Fruit fly (Drosophila melanogaster) whole organism, embryonic: ENCODE measurements around the gene CG33986.

Experiments used
- Ada2b ChIP-seq: fragments of 200-800 bp; sonication (Bioruptor generic); IDR thresholded peaks from 2 replicates; pipeline ENCODE4 v1.3.6; 2022; ENCODE audit warnings: missing biosample characterization, missing genetic modification characterization
- B-H2 ChIP-seq: fragments of 200-800 bp; sonication (Bioruptor generic); optimal IDR thresholded peaks from 2 replicates; lab custom pipeline; 2018; ENCODE audit warnings: missing biosample characterization, mild to moderate bottlenecking, missing genetic modification characterization
- BtbVII ChIP-seq: fragments of 200-800 bp; sonication (Bioruptor generic); optimal IDR thresholded peaks from 3 replicates; lab custom pipeline; 2017; ENCODE audit warnings: missing biosample characterization, mild to moderate bottlenecking, missing genetic modification characterization
- Bteb2 ChIP-seq: fragments of 200-800 bp; sonication (Bioruptor generic); optimal IDR thresholded peaks from 2 replicates; lab custom pipeline; 2016; ENCODE audit warnings: missing biosample characterization, missing genetic modification characterization
- CG13296 ChIP-seq: fragments of 200-800 bp; sonication (Bioruptor generic); optimal IDR thresholded peaks from 3 replicates; lab custom pipeline; 2018; ENCODE audit warnings: missing biosample characterization, mild to moderate bottlenecking, missing genetic modification characterization
- CG15514 ChIP-seq: fragments of 200-800 bp; sonication (Bioruptor generic); optimal IDR thresholded peaks from 3 replicates; lab custom pipeline; 2017; ENCODE audit warnings: missing biosample characterization, missing genetic modification characterization, mild to moderate bottlenecking, moderate library complexity, missing genetic modification reagents
- CG16863 ChIP-seq: fragments of 200-800 bp; sonication (Bioruptor generic); optimal IDR thresholded peaks from 3 replicates; lab custom pipeline; 2016; ENCODE audit warnings: missing biosample characterization, missing genetic modification characterization
- CG17385 ChIP-seq: fragments of 200-800 bp; sonication (Bioruptor generic); optimal IDR thresholded peaks from 3 replicates; lab custom pipeline; 2018; ENCODE audit warnings: missing biosample characterization, mild to moderate bottlenecking, missing genetic modification characterization
- CG17802 ChIP-seq: fragments of 200-800 bp; sonication (Bioruptor generic); optimal IDR thresholded peaks from 2 replicates; lab custom pipeline; 2018; ENCODE audit warnings: missing biosample characterization, mild to moderate bottlenecking, missing genetic modification characterization, moderate library complexity
- CG1792 ChIP-seq: fragments of 200-800 bp; sonication (Bioruptor generic); optimal IDR thresholded peaks from 2 replicates; lab custom pipeline; 2016; ENCODE audit warnings: missing biosample characterization, missing genetic modification characterization
- CG2875 ChIP-seq: fragments of 200-800 bp; sonication (Bioruptor generic); optimal IDR thresholded peaks from 2 replicates; lab custom pipeline; 2017; ENCODE audit warnings: missing biosample characterization, mild to moderate bottlenecking, missing genetic modification characterization, missing genetic modification reagents
- CG30403 ChIP-seq: fragments of 200-800 bp; sonication (Bioruptor generic); optimal IDR thresholded peaks from 3 replicates; lab custom pipeline; 2016; ENCODE audit warnings: missing biosample characterization, missing genetic modification characterization
- CG31388 ChIP-seq: fragments of 200-800 bp; sonication (Bioruptor generic); optimal IDR thresholded peaks from 2 replicates; lab custom pipeline; 2016; ENCODE audit warnings: missing biosample characterization, missing genetic modification characterization
- CG34376 ChIP-seq: fragments of 200-800 bp; sonication (Bioruptor generic); optimal IDR thresholded peaks from 2 replicates; lab custom pipeline; 2018; ENCODE audit warnings: missing biosample characterization, mild to moderate bottlenecking, missing genetic modification characterization
- CG3847 ChIP-seq: fragments of 200-800 bp; sonication (Bioruptor generic); IDR thresholded peaks from 2 replicates; pipeline ENCODE4 v1.3.6; 2022; ENCODE audit warnings: missing biosample characterization, missing genetic modification characterization
- CG3995 ChIP-seq: fragments of 200-800 bp; sonication (Bioruptor generic); optimal IDR thresholded peaks from 3 replicates; lab custom pipeline; 2016; ENCODE audit warnings: missing biosample characterization, missing genetic modification characterization
- CG42726 ChIP-seq: fragments of 200-800 bp; sonication (Bioruptor generic); IDR thresholded peaks from 2 replicates; pipeline ENCODE4 v1.3.6; 2022; ENCODE audit warnings: missing biosample characterization, missing genetic modification characterization; ENCODE audit not compliant: partially characterized antibody
- CG6654 ChIP-seq: fragments of 200-800 bp; sonication (Bioruptor generic); optimal IDR thresholded peaks from 2 replicates; lab custom pipeline; 2017; ENCODE audit warnings: missing biosample characterization, mild to moderate bottlenecking, missing genetic modification characterization
- CG6854 ChIP-seq: fragments of 200-800 bp; sonication (Bioruptor generic); optimal IDR thresholded peaks from 3 replicates; lab custom pipeline; 2017; ENCODE audit warnings: missing biosample characterization, mild to moderate bottlenecking, missing genetic modification characterization
- CG8924 ChIP-seq: fragments of 200-800 bp; optimal IDR thresholded peaks from 3 replicates; lab custom pipeline; 2019; ENCODE audit warnings: missing biosample characterization, mild to moderate bottlenecking, missing genetic modification characterization, moderate library complexity
- CG9876 ChIP-seq: fragments of 200-800 bp; sonication (Bioruptor generic); optimal IDR thresholded peaks from 2 replicates; lab custom pipeline; 2016; ENCODE audit warnings: missing biosample characterization, missing genetic modification characterization
- CoRest ChIP-seq: fragments of 200-800 bp; sonication (Bioruptor generic); optimal IDR thresholded peaks from 3 replicates; lab custom pipeline; 2018; ENCODE audit warnings: missing biosample characterization, mild to moderate bottlenecking, missing genetic modification characterization, moderate library complexity
- Deaf1 ChIP-seq: fragments of 200-800 bp; optimal IDR thresholded peaks from 3 replicates; lab custom pipeline; 2019; ENCODE audit warnings: missing biosample characterization, mild to moderate bottlenecking, missing genetic modification characterization, moderate library complexity
- Gug ChIP-seq: fragments of 200-800 bp; sonication (Bioruptor generic); IDR thresholded peaks from 4 replicates; pipeline ENCODE4 v1.3.6; 2022; ENCODE audit warnings: missing biosample characterization, missing genetic modification characterization
- HLH4C ChIP-seq: fragments of 200-800 bp; sonication (Bioruptor generic); IDR thresholded peaks from 3 replicates; pipeline ENCODE4 v1.3.6; 2022; ENCODE audit warnings: missing biosample characterization, missing genetic modification characterization; ENCODE audit not compliant: partially characterized antibody
- HmgZ ChIP-seq: fragments of 200-800 bp; sonication (Bioruptor generic); optimal IDR thresholded peaks from 2 replicates; lab custom pipeline; 2018; ENCODE audit warnings: missing biosample characterization, mild to moderate bottlenecking, missing genetic modification characterization
- Hmr ChIP-seq: fragments of 200-800 bp; sonication (Bioruptor generic); optimal IDR thresholded peaks from 3 replicates; lab custom pipeline; 2017; ENCODE audit warnings: mild to moderate bottlenecking, missing biosample characterization, missing genetic modification reagents, missing genetic modification characterization
- Hr3 ChIP-seq: fragments of 200-800 bp; sonication (Bioruptor generic); optimal IDR thresholded peaks from 3 replicates; lab custom pipeline; 2016; ENCODE audit warnings: missing biosample characterization, missing genetic modification characterization
- Kr ChIP-seq: fragments of 200-800 bp; sonication (Bioruptor generic); optimal IDR thresholded peaks from 2 replicates; lab custom pipeline; 2017; ENCODE audit warnings: missing biosample characterization, mild to moderate bottlenecking, missing genetic modification characterization
- Lpt ChIP-seq: fragments of >200 bp; optimal IDR thresholded peaks from 2 replicates; lab custom pipeline; 2018; ENCODE audit warnings: missing biosample characterization, missing genetic modification characterization
- Nf-YA ChIP-seq: fragments of 200-800 bp; sonication (Bioruptor generic); IDR thresholded peaks from 2 replicates; pipeline ENCODE4 v1.3.6; 2022; ENCODE audit warnings: missing biosample characterization, missing genetic modification characterization
- Vsx1 ChIP-seq: fragments of 200-800 bp; sonication (Bioruptor generic); optimal IDR thresholded peaks from 2 replicates; lab custom pipeline; 2017; ENCODE audit warnings: missing biosample characterization, mild to moderate bottlenecking, missing genetic modification characterization, missing genetic modification reagents
- bcd ChIP-seq: fragments of 200-800 bp; sonication (Bioruptor generic); optimal IDR thresholded peaks from 2 replicates; lab custom pipeline; 2017; ENCODE audit warnings: missing biosample characterization, mild to moderate bottlenecking, missing genetic modification characterization
- cwo ChIP-seq: fragments of 200-800 bp; sonication (Bioruptor generic); optimal IDR thresholded peaks from 3 replicates; lab custom pipeline; 2017; ENCODE audit warnings: missing biosample characterization, missing genetic modification characterization, mild to moderate bottlenecking, moderate library complexity, missing genetic modification reagents
- dan ChIP-seq: fragments of 200-800 bp; sonication (Bioruptor generic); IDR thresholded peaks from 2 replicates; pipeline ENCODE4 v1.3.6; 2022; ENCODE audit warnings: missing biosample characterization, missing genetic modification characterization
- danr ChIP-seq: fragments of 200-800 bp; sonication (Bioruptor generic); IDR thresholded peaks from 2 replicates; pipeline ENCODE4 v1.3.6; 2022; ENCODE audit warnings: missing biosample characterization, missing genetic modification characterization
- emc ChIP-seq: fragments of 200-800 bp; sonication (Bioruptor generic); optimal IDR thresholded peaks from 2 replicates; lab custom pipeline; 2016; ENCODE audit warnings: missing biosample characterization, missing genetic modification characterization
- fd3F ChIP-seq: fragments of 200-800 bp; sonication (Bioruptor generic); optimal IDR thresholded peaks from 2 replicates; lab custom pipeline; 2018; ENCODE audit warnings: missing biosample characterization, mild to moderate bottlenecking, missing genetic modification characterization, moderate library complexity
- kah ChIP-seq: fragments of 200-800 bp; sonication (Bioruptor generic); optimal IDR thresholded peaks from 2 replicates; lab custom pipeline; 2018; ENCODE audit warnings: missing biosample characterization, mild to moderate bottlenecking, missing genetic modification characterization
- kni ChIP-seq: fragments of 200-800 bp; sonication (Bioruptor generic); optimal IDR thresholded peaks from 3 replicates; lab custom pipeline; 2017; ENCODE audit warnings: mild to moderate bottlenecking, missing biosample characterization, missing genetic modification reagents, missing genetic modification characterization
- lab ChIP-seq: fragments of 200-800 bp; sonication (Bioruptor generic); optimal IDR thresholded peaks from 3 replicates; lab custom pipeline; 2017; ENCODE audit warnings: missing biosample characterization, missing genetic modification characterization, mild to moderate bottlenecking, moderate library complexity, missing genetic modification reagents
- odd ChIP-seq: fragments of 200-800 bp; sonication (Bioruptor generic); optimal IDR thresholded peaks from 2 replicates; lab custom pipeline; 2017; ENCODE audit warnings: missing biosample characterization, mild to moderate bottlenecking, missing genetic modification characterization
- schlank ChIP-seq: fragments of 200-800 bp; sonication (Bioruptor generic); optimal IDR thresholded peaks from 2 replicates; lab custom pipeline; 2018; ENCODE audit warnings: missing biosample characterization, mild to moderate bottlenecking, missing genetic modification characterization
- sim ChIP-seq: fragments of 200-800 bp; sonication (Bioruptor generic); IDR thresholded peaks from 2 replicates; pipeline ENCODE4 v1.3.6; 2022; ENCODE audit warnings: missing biosample characterization, missing genetic modification characterization
- tll ChIP-seq, 2 experiments: fragments of 200-800 bp in 1 of 2; fragments of >200 bp in 1 of 2; sonication (Bioruptor generic) in 1 of 2; optimal IDR thresholded peaks; 2 replicates each; lab custom pipeline; 2017 to 2019; ENCODE audit warnings: missing biosample characterization in 2 of 2, missing genetic modification characterization in 2 of 2, mild to moderate bottlenecking in 1 of 2, moderate library complexity in 1 of 2
- vvl ChIP-seq: fragments of 200-800 bp; sonication (Bioruptor generic); IDR thresholded peaks from 2 replicates; pipeline ENCODE4 v1.3.6; 2022; ENCODE audit warnings: missing biosample characterization, missing genetic modification characterization
- zen2 ChIP-seq: fragments of 200-800 bp; sonication (Bioruptor generic); IDR thresholded peaks from 3 replicates; pipeline ENCODE4 v1.3.6; 2022; ENCODE audit warnings: missing biosample characterization, missing genetic modification characterization; ENCODE audit not compliant: partially characterized antibody

Gene CG33986

dm6 chr3L:15553993-15554644 lies 29.1 kb upstream of the CG33986 start, which contains the start of gene AGO2 (continued):
- TF ChIP-seq CG13296 (GFP tag; lab: Kevin White, UChicago) = peak; percentile 28
- TF ChIP-seq CG17385 (GFP tag; lab: Kevin White, UChicago) = no peak
- no peak for TF ChIP-seq CG17802 (tag; lab: Kevin White, UChicago)

- TF ChIP-seq sim (no peak), zen2 (GFP tag; lab: Robert Waterston, UW) (no peak), CG6854 (GFP tag; lab: Kevin White, UChicago) (peak; percentile 51), cwo (GFP tag; lab: Kevin White, UChicago) (peak; percentile 32), CG17802 (tag; lab: Kevin White, UChicago) (no peak), B-H2 (GFP tag; lab: Kevin White, UChicago) (peak; percentile 29), kah (GFP tag; lab: Kevin White, UChicago) (no peak), danr (GFP tag; lab: Robert Waterston, UW) (peak; percentile 20; the same call in 1 of the 2 replicates), tll (GFP tag; optimal IDR thresholded peaks at IDR 0.05; lab: Kevin White, UChicago) (no peak), Nf-YA (GFP tag; lab: Robert Waterston, UW) (no peak), Deaf1 (tag; lab: Kevin White, UChicago) (no peak), Ada2b (no peak), CG3847 (no peak), Gug (GFP tag; lab: Robert Waterston, UW) (no peak), CG15514 (GFP tag; lab: Kevin White, UChicago) (peak; percentile 48), CG6654 (no peak), CG42726 (no peak), CG34376 (GFP tag; lab: Kevin White, UChicago) (peak; percentile 59), CG9876 (GFP tag; lab: Kevin White, UChicago) (no peak), kni (GFP tag; lab: Kevin White, UChicago) (no peak), Hr3 (no peak), HmgZ (peak; percentile 6), CG2875 (GFP tag; lab: Kevin White, UChicago) (no peak), Kr (no peak), fd3F (peak; percentile 45), Lpt (GFP tag; lab: Kevin White, UChicago) (no peak), HLH4C (GFP tag; lab: Robert Waterston, UW) (no peak), BtbVII (GFP tag; lab: Kevin White, UChicago) (peak; percentile 66), CG31388 (GFP tag; lab: Kevin White, UChicago) (no peak), CG30403 (GFP tag; lab: Kevin White, UChicago) (no peak), emc (GFP tag; lab: Kevin White, UChicago) (no peak), Bteb2 (GFP tag; lab: Kevin White, UChicago) (no peak), Vsx1 (GFP tag; lab: Kevin White, UChicago) (peak; percentile 39), dan (no peak), bcd (GFP tag; lab: Kevin White, UChicago) (no peak), CoRest (tag; lab: Kevin White, UChicago) (peak; percentile 4), CG3995 (GFP tag; lab: Kevin White, UChicago) (no peak), CG1792 (no peak), Hmr (GFP tag; lab: Kevin White, UChicago) (peak; percentile 69), CG8924 (no peak), schlank (tag; lab: Kevin White, UChicago) (peak; percentile 57), vvl (GFP tag; lab: Robert Waterston, UW) (no peak), CG16863 (GFP tag; lab: Kevin White, UChicago) (no peak), odd (GFP tag; lab: Kevin White, UChicago) (peak; percentile 16), lab (GFP tag; lab: Kevin White, UChicago) (no peak)
Measured at dm6 chr3L:15548843-15549242, 23.8 kb upstream of the CG33986 start.
